Fruit fly (Drosophila melanogaster) whole organism, embryonic: ENCODE measurements around the gene Eig71Ej.
A peak's percentile ranks its signal among the peaks of the same experiment; 100 is the strongest.

ENCODE experiments used
- Atf3 ChIP-seq: fragments of 200-800 bp; sonication (Bioruptor generic); optimal IDR thresholded peaks from 3 replicates; lab custom pipeline; 2016; ENCODE audit warnings: missing biosample characterization, missing genetic modification characterization
- Atf6 ChIP-seq: fragments of 200-800 bp; sonication (Bioruptor generic); IDR thresholded peaks from 2 replicates; pipeline ENCODE4 v1.3.6; 2022; ENCODE audit warnings: missing biosample characterization, missing genetic modification characterization
- Awh ChIP-seq: fragments of 200-800 bp; sonication (Bioruptor generic); IDR thresholded peaks from 2 replicates; pipeline ENCODE4, ENCODE4 v1.3.6; 2022; ENCODE audit warnings: missing biosample characterization, missing genetic modification characterization
- B-H2 ChIP-seq: fragments of 200-800 bp; sonication (Bioruptor generic); optimal IDR thresholded peaks from 2 replicates; lab custom pipeline; 2018; ENCODE audit warnings: missing biosample characterization, mild to moderate bottlenecking, missing genetic modification characterization
- Bdp1 ChIP-seq: fragments of 200-800 bp; sonication (Bioruptor generic); optimal IDR thresholded peaks from 3 replicates; lab custom pipeline; 2016; ENCODE audit warnings: missing biosample characterization, missing genetic modification characterization
- CG10543 ChIP-seq: fragments of 200-800 bp; sonication (Bioruptor generic); optimal IDR thresholded peaks from 3 replicates; lab custom pipeline; 2017; ENCODE audit warnings: missing biosample characterization, mild to moderate bottlenecking, missing genetic modification characterization, moderate library complexity
- CG11696 ChIP-seq: fragments of 200-800 bp; sonication (Bioruptor generic); IDR thresholded peaks from 2 replicates; pipeline ENCODE4 v1.3.6; 2022; ENCODE audit warnings: missing biosample characterization, missing genetic modification characterization
- CG12071 ChIP-seq: fragments of 200-800 bp; sonication (Bioruptor generic); optimal IDR thresholded peaks from 3 replicates; lab custom pipeline; 2018; ENCODE audit warnings: missing biosample characterization, mild to moderate bottlenecking, missing genetic modification characterization
- CG12219 ChIP-seq: fragments of 200-800 bp; sonication (Bioruptor generic); optimal IDR thresholded peaks from 3 replicates; lab custom pipeline; 2018; ENCODE audit warnings: missing biosample characterization, mild to moderate bottlenecking, missing genetic modification characterization
- CG13123 ChIP-seq: fragments of 200-800 bp; sonication (Bioruptor generic); optimal IDR thresholded peaks from 2 replicates; lab custom pipeline; 2016; ENCODE audit warnings: missing biosample characterization, missing genetic modification characterization
- CG13894 ChIP-seq: fragments of 200-800 bp; sonication (Bioruptor generic); optimal IDR thresholded peaks from 3 replicates; lab custom pipeline; 2018; ENCODE audit warnings: missing biosample characterization, mild to moderate bottlenecking, missing genetic modification characterization, moderate library complexity
- CG14014 ChIP-seq: fragments of 200-800 bp; sonication (Bioruptor generic); IDR thresholded peaks from 2 replicates; pipeline ENCODE4 v1.3.6; 2022; ENCODE audit warnings: missing biosample characterization, missing genetic modification characterization
- CG14860 ChIP-seq: fragments of 200-800 bp; sonication (Bioruptor generic); IDR thresholded peaks from 3 replicates; pipeline ENCODE4 v1.3.6; 2022; ENCODE audit warnings: missing biosample characterization, missing genetic modification characterization; ENCODE audit not compliant: partially characterized antibody
- CG18262 ChIP-seq: fragments of 200-800 bp; optimal IDR thresholded peaks from 3 replicates; lab custom pipeline; 2019; ENCODE audit warnings: missing biosample characterization, mild to moderate bottlenecking, missing genetic modification characterization, moderate library complexity
- CG33557 ChIP-seq: fragments of 200-800 bp; sonication (Bioruptor generic); optimal IDR thresholded peaks from 2 replicates; lab custom pipeline; 2019; ENCODE audit warnings: missing biosample characterization, mild to moderate bottlenecking, missing genetic modification characterization, moderate library complexity
- CG34224 ChIP-seq: fragments of 200-800 bp; sonication (Bioruptor generic); IDR thresholded peaks from 3 replicates; pipeline ENCODE4 v1.3.6; 2022; ENCODE audit warnings: missing biosample characterization, missing genetic modification characterization; ENCODE audit not compliant: partially characterized antibody
- CG5245 ChIP-seq: fragments of 200-800 bp; sonication (Bioruptor generic); optimal IDR thresholded peaks from 3 replicates; lab custom pipeline; 2016; ENCODE audit warnings: missing biosample characterization, missing genetic modification characterization
- CG6765 ChIP-seq: fragments of 200-800 bp; sonication (Bioruptor generic); optimal IDR thresholded peaks from 3 replicates; lab custom pipeline; 2017; ENCODE audit warnings: missing biosample characterization, mild to moderate bottlenecking, missing genetic modification characterization
- CG7786 ChIP-seq: fragments of 200-800 bp; sonication (Bioruptor generic); optimal IDR thresholded peaks from 2 replicates; lab custom pipeline; 2016; ENCODE audit warnings: missing biosample characterization, missing genetic modification characterization
- CG7963 ChIP-seq: fragments of 200-800 bp; sonication (Bioruptor generic); IDR thresholded peaks from 3 replicates; pipeline ENCODE4 v1.3.6; 2022; ENCODE audit warnings: missing biosample characterization, missing genetic modification characterization; ENCODE audit not compliant: partially characterized antibody
- CG9817 ChIP-seq: fragments of 200-800 bp; sonication (Bioruptor generic); optimal IDR thresholded peaks from 2 replicates; lab custom pipeline; 2018; ENCODE audit warnings: missing biosample characterization, mild to moderate bottlenecking, missing genetic modification characterization, moderate library complexity
- Chrac-16 ChIP-seq: fragments of 200-800 bp; sonication (Bioruptor generic); optimal IDR thresholded peaks from 3 replicates; lab custom pipeline; 2016; ENCODE audit warnings: missing biosample characterization, missing genetic modification characterization
- D19B ChIP-seq: fragments of 200-800 bp; sonication (Bioruptor generic); optimal IDR thresholded peaks from 2 replicates; lab custom pipeline; 2017; ENCODE audit warnings: missing biosample characterization, mild to moderate bottlenecking, missing genetic modification characterization
- HHEX ChIP-seq: fragments of 200-800 bp; sonication (Bioruptor generic); optimal IDR thresholded peaks from 3 replicates; lab custom pipeline; 2017; ENCODE audit warnings: missing biosample characterization, mild to moderate bottlenecking, missing genetic modification characterization, missing genetic modification reagents
- Hmr ChIP-seq: fragments of 200-800 bp; sonication (Bioruptor generic); optimal IDR thresholded peaks from 3 replicates; lab custom pipeline; 2017; ENCODE audit warnings: mild to moderate bottlenecking, missing biosample characterization, missing genetic modification reagents, missing genetic modification characterization
- Jarid2 ChIP-seq: fragments of 200-800 bp; sonication (Bioruptor generic); optimal IDR thresholded peaks from 3 replicates; lab custom pipeline; 2017; ENCODE audit warnings: mild to moderate bottlenecking, missing biosample characterization, missing genetic modification reagents, missing genetic modification characterization
- MTF-1 ChIP-seq: fragments of 200-800 bp; sonication (Bioruptor generic); optimal IDR thresholded peaks from 2 replicates; lab custom pipeline; 2018; ENCODE audit warnings: missing biosample characterization, mild to moderate bottlenecking, missing genetic modification characterization, borderline replicate concordance
- Mrtf ChIP-seq: fragments of 200-800 bp; sonication (Bioruptor generic); IDR thresholded peaks from 3 replicates; pipeline ENCODE4 v1.3.6; 2022; ENCODE audit warnings: missing biosample characterization, missing genetic modification characterization
- NC2α ChIP-seq: fragments of 200-800 bp; sonication (Bioruptor generic); optimal IDR thresholded peaks from 2 replicates; lab custom pipeline; 2016; ENCODE audit warnings: missing biosample characterization, missing genetic modification characterization
- Ravus ChIP-seq: fragments of 200-800 bp; sonication (Bioruptor generic); IDR thresholded peaks from 2 replicates; pipeline ENCODE4 v1.3.6; 2022; ENCODE audit warnings: missing biosample characterization, missing genetic modification characterization
- Rfx ChIP-seq: fragments of 200-800 bp; sonication (Bioruptor generic); IDR thresholded peaks from 2 replicates; pipeline ENCODE4 v1.3.6; 2022; ENCODE audit warnings: missing biosample characterization, missing genetic modification characterization
- Xbp1 ChIP-seq: fragments of 200-800 bp; sonication (Bioruptor generic); optimal IDR thresholded peaks from 3 replicates; lab custom pipeline; 2016; ENCODE audit warnings: missing biosample characterization, mild to moderate bottlenecking, missing genetic modification characterization
- Xrp1 ChIP-seq: fragments of 200-800 bp; sonication (Bioruptor generic); IDR thresholded peaks from 2 replicates; pipeline ENCODE4 v1.3.6; 2022; ENCODE audit warnings: missing biosample characterization, missing genetic modification characterization
- aop ChIP-seq: fragments of 200-800 bp; sonication (Bioruptor generic); IDR thresholded peaks from 2 replicates; pipeline ENCODE4 v1.3.6; 2022; ENCODE audit warnings: missing biosample characterization, missing genetic modification characterization
- ash1 ChIP-seq: fragments of 200-800 bp; sonication (Bioruptor generic); optimal IDR thresholded peaks from 2 replicates; lab custom pipeline; 2018; ENCODE audit warnings: missing biosample characterization, mild to moderate bottlenecking, missing genetic modification characterization
- ato ChIP-seq: fragments of 200-800 bp; sonication (Bioruptor generic); IDR thresholded peaks from 2 replicates; pipeline ENCODE4 v1.3.6; 2022; ENCODE audit warnings: missing biosample characterization, missing genetic modification characterization; ENCODE audit not compliant: partially characterized antibody
- az2 ChIP-seq: fragments of 200-800 bp; sonication (Bioruptor generic); optimal IDR thresholded peaks from 3 replicates; lab custom pipeline; 2016; ENCODE audit warnings: missing biosample characterization, missing genetic modification characterization
- cwo ChIP-seq: fragments of 200-800 bp; sonication (Bioruptor generic); optimal IDR thresholded peaks from 3 replicates; lab custom pipeline; 2017; ENCODE audit warnings: missing biosample characterization, missing genetic modification characterization, mild to moderate bottlenecking, moderate library complexity, missing genetic modification reagents
- exex ChIP-seq: fragments of 200-800 bp; sonication (Bioruptor generic); optimal IDR thresholded peaks from 4 replicates; lab custom pipeline; 2018; ENCODE audit warnings: missing biosample characterization, mild to moderate bottlenecking, missing genetic modification characterization, moderate library complexity
- fd96Cb ChIP-seq: fragments of 200-800 bp; sonication (Bioruptor generic); optimal IDR thresholded peaks from 2 replicates; lab custom pipeline; 2018; ENCODE audit warnings: missing biosample characterization, mild to moderate bottlenecking, missing genetic modification characterization, moderate library complexity
- gce ChIP-seq: fragments of 200-800 bp; sonication (Bioruptor generic); IDR thresholded peaks from 3 replicates; pipeline ENCODE4 v1.3.6; 2022; ENCODE audit warnings: missing biosample characterization, missing genetic modification characterization
- kay ChIP-seq: fragments of 200-800 bp; sonication (Bioruptor generic); optimal IDR thresholded peaks from 2 replicates; lab custom pipeline; 2016; ENCODE audit warnings: missing biosample characterization, missing genetic modification characterization
- lbe ChIP-seq: fragments of 200-800 bp; sonication (Bioruptor generic); optimal IDR thresholded peaks from 2 replicates; lab custom pipeline; 2016; ENCODE audit warnings: missing biosample characterization, mild to moderate bottlenecking, missing genetic modification characterization
- pnt ChIP-seq: fragments of 200-800 bp; sonication (Bioruptor generic); optimal IDR thresholded peaks from 3 replicates; lab custom pipeline; 2016; ENCODE audit warnings: missing biosample characterization, missing genetic modification characterization
- pum ChIP-seq: fragments of 200-800 bp; sonication (Bioruptor generic); optimal IDR thresholded peaks from 2 replicates; lab custom pipeline; 2016; ENCODE audit warnings: missing biosample characterization, missing genetic modification characterization
- sens ChIP-seq: fragments of 200-800 bp; sonication (Bioruptor generic); peaks from one replicate; lab custom pipeline; 2016; ENCODE audit warnings: missing biosample characterization, missing genetic modification characterization
- tap ChIP-seq: fragments of 200-800 bp; optimal IDR thresholded peaks from 3 replicates; lab custom pipeline; 2019; ENCODE audit warnings: missing biosample characterization, mild to moderate bottlenecking, missing genetic modification characterization, moderate library complexity
- wek ChIP-seq: fragments of 200-800 bp; sonication (Bioruptor generic); optimal IDR thresholded peaks from 3 replicates; lab custom pipeline; 2018; ENCODE audit warnings: missing biosample characterization, mild to moderate bottlenecking, missing genetic modification characterization, moderate library complexity
- yki ChIP-seq: fragments of >200 bp; optimal IDR thresholded peaks from 3 replicates; lab custom pipeline; 2018
- zfh1 ChIP-seq: fragments of 200-800 bp; sonication (Bioruptor generic); IDR thresholded peaks from 3 replicates; pipeline ENCODE4 v1.3.6; 2022; ENCODE audit warnings: missing biosample characterization, missing genetic modification characterization

The Eig71Ej gene

DNA sequence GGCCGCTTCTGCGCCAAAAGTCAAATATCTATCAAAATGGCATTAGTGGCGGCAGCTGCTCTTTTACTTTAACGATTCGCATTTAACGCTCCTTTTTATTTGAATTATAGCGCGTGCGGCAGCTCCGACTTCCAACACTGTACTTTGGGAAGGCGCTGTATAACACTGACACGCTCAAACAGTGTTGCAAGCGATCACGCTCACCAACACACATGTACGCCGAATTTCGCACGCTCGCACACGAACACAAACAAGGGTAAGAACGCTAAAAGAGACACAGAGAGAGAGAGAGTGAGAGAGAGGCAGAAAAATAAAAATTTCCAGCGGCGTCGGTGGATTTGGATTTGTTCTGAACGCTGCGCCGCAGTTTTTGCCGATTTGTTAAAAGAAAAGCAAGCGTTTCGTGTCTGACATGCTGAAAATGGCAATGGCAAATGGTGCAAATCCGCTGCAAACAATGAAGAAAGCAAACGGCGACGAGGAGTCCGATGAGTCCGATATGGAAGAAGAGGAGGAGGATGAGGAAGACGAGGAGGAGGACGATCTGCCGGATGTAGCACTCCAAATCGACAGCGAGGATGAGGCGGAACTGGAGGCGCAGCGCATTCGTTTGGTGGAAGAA is 41.1 kb downstream of the Eig71Ej start, which contains the start of gene Phs (continued):
- 0 out of 3 replicates have a peak, but pooled peaks have one; percentile 53 for TF ChIP-seq gce (GFP tag; lab: Robert Waterston, UW)
- 0 out of 3 replicates have a peak, but pooled peaks have one; percentile 20 for TF ChIP-seq CG34224 (GFP tag; lab: Robert Waterston, UW)
- TF ChIP-seq pnt = peak; percentile 64
- TF ChIP-seq Chrac-16 (GFP tag; lab: Kevin White, UChicago) = peak; percentile 84
- peak; percentile 44 for TF ChIP-seq yki (lab: Kevin White, UChicago)
- TF ChIP-seq HHEX (GFP tag; lab: Kevin White, UChicago) = peak; percentile 76
- peak; percentile 74 for TF ChIP-seq CG12071 (GFP tag; lab: Kevin White, UChicago)
- TF ChIP-seq kay (GFP tag; lab: Kevin White, UChicago) = peak; percentile 61
- TF ChIP-seq Xrp1 (GFP tag; lab: Robert Waterston, UW) = peak; percentile 87
- peak; percentile 52 for TF ChIP-seq wek (GFP tag; lab: Kevin White, UChicago)
- no peak for TF ChIP-seq CG12219 (GFP tag; lab: Kevin White, UChicago)
- no peak for TF ChIP-seq tap (tag; lab: Kevin White, UChicago)
- no peak for TF ChIP-seq CG11696
- peak; percentile 15; the same call in 1 of the 2 replicates for TF ChIP-seq aop
- TF ChIP-seq Ravus (GFP tag; lab: Robert Waterston, UW) = no peak
- peak; percentile 57 for TF ChIP-seq Atf3 (GFP tag; lab: Kevin White, UChicago)
- peak; percentile 62; the same call in 1 of the 2 replicates for TF ChIP-seq Awh
- TF ChIP-seq ash1 (GFP tag; lab: Kevin White, UChicago) = peak; percentile 82
- TF ChIP-seq CG14014 (GFP tag; lab: Robert Waterston, UW) = peak; percentile 69
- TF ChIP-seq CG33557 (GFP tag; lab: Kevin White, UChicago) = peak; percentile 44
- peak; percentile 77 for TF ChIP-seq CG5245 (GFP tag; lab: Kevin White, UChicago)
- TF ChIP-seq cwo (GFP tag; lab: Kevin White, UChicago) = peak; percentile 47
- TF ChIP-seq Rfx (GFP tag; lab: Robert Waterston, UW) = peak; percentile 94
- TF ChIP-seq CG6765 (GFP tag; lab: Kevin White, UChicago) = peak; percentile 45
- TF ChIP-seq D19B = peak; percentile 56
- TF ChIP-seq Jarid2 (GFP tag; lab: Kevin White, UChicago) = peak; percentile 62
- peak; percentile 81 for TF ChIP-seq Xbp1 (GFP tag; lab: Kevin White, UChicago)
- TF ChIP-seq NC2α (GFP tag; lab: Kevin White, UChicago) = peak; percentile 80
- peak; percentile 69 for TF ChIP-seq Mrtf (GFP tag; lab: Robert Waterston, UW)
- peak; percentile 89 for TF ChIP-seq pum (GFP tag; lab: Kevin White, UChicago)
- TF ChIP-seq zfh1 (GFP tag; lab: Robert Waterston, UW) = peak; percentile 93
- TF ChIP-seq lbe = peak; percentile 84
- peak; percentile 75 for TF ChIP-seq CG9817
- peak; percentile 69 for TF ChIP-seq CG10543
- peak; percentile 92 for TF ChIP-seq B-H2 (GFP tag; lab: Kevin White, UChicago)
- peak; percentile 38 for TF ChIP-seq CG18262 (tag; lab: Kevin White, UChicago)
- no peak for TF ChIP-seq CG7963 (GFP tag; lab: Robert Waterston, UW)
- peak; percentile 72 for TF ChIP-seq Atf6
- TF ChIP-seq CG13894 (tag; lab: Kevin White, UChicago) = peak; percentile 63
- TF ChIP-seq ato (GFP tag; lab: Robert Waterston, UW) = peak; percentile 44; the same call in 1 of the 2 replicates
- TF ChIP-seq fd96Cb = peak; percentile 44
- TF ChIP-seq sens (GFP tag; lab: Kevin White, UChicago) = peak; percentile 93
- TF ChIP-seq CG13123 (GFP tag; lab: Kevin White, UChicago) = peak; percentile 62
- TF ChIP-seq Hmr (GFP tag; lab: Kevin White, UChicago) = peak; percentile 87
- TF ChIP-seq Bdp1 (GFP tag; lab: Kevin White, UChicago) = peak; percentile 84
- TF ChIP-seq MTF-1 (GFP tag; lab: Kevin White, UChicago) = peak; percentile 79
- peak; percentile 69 for TF ChIP-seq az2 (GFP tag; lab: Kevin White, UChicago)
- TF ChIP-seq CG14860 = no peak
- TF ChIP-seq CG7786 (GFP tag; lab: Kevin White, UChicago) = peak; percentile 93
- no peak for TF ChIP-seq exex
